Worm (Caenorhabditis elegans) whole organism, L2 larva: ENCODE results near the gene F11C1.4.

Source experiments
- egl-27 ChIP-seq: sonication (generic microtip); optimal IDR thresholded peaks from 3 replicates; lab custom pipeline; 2017; ENCODE audit warnings: missing biosample characterization, missing genetic modification reagents, missing genetic modification characterization
- elt-3 ChIP-seq: sonication (generic microtip); optimal IDR thresholded peaks from 2 replicates; lab custom pipeline; 2017; ENCODE audit warnings: missing biosample characterization, missing genetic modification characterization
- nhr-12 ChIP-seq: fragments of 150-350 bp; optimal IDR thresholded peaks from 2 replicates; lab custom pipeline; 2014; ENCODE audit warnings: missing biosample characterization, missing genetic modification characterization
- snpc-4 ChIP-seq: fragments of 150-350 bp; optimal IDR thresholded peaks from 2 replicates; lab custom pipeline; 2014; ENCODE audit warnings: missing biosample characterization, missing genetic modification characterization
- unc-39 ChIP-seq: fragments of 150-350 bp; optimal IDR thresholded peaks from 2 replicates; lab custom pipeline; 2014; ENCODE audit warnings: missing biosample characterization, missing genetic modification characterization
- unc-55 ChIP-seq: fragments of 150-350 bp; sonication (generic microtip); optimal IDR thresholded peaks from 3 replicates; lab custom pipeline; 2014; ENCODE audit warnings: missing biosample characterization, missing genetic modification reagents, missing genetic modification characterization

DNA sequence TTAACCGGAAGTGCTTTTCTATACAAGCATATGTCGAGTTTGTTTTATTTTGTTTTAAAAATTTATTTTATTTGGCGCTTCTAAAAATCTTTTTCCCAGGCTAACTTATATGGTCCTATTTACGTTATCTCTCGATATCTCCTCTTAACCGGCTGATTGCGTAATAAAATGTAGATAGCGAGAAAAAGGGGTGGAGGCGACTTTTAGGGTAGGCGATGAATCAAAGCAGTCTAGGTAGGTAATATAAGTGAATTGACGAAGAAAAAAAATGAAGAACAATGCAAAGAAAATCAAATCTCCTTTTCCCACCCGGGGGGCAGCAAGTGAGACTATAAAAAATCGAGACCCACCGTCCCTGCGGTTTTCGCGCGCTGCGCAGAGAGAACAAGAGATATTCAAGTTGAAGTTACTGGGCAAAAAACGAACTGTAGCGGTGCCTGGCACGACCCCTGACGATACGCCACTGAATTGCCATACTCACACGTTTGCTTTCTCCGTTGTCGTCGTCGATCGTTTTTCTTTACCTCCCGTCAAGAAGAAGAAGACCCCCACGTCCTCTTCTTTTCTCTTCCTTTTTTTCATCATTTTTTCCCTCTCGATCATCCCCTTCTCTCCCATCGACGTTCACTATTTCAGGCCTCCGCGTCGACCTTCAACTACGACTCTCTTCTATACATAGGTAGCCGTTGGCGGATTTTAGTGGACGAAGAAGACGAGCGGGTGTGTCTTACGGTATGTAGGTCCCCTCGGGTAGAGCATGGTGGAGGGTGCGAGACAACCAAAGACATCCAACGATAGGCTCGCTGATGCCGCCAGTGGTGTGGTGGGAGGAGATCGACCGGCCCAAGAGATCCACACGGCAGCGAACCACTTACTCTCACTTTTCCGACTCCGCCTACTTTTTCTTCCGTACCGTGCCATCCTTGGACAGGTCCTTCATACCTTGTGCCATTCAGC lies 31.3 kb downstream of the F11C1.4 start, which contains the start of gene nhr-25:
- TF ChIP-seq snpc-4 (tag; lab: Kevin White, UChicago) (no peak), unc-39 (no peak), elt-3 (no peak), nhr-12 (no peak), egl-27 (tag; lab: Kevin White, UChicago) (peak; percentile 23), unc-55 (GFP tag; lab: Kevin White, UChicago) (no peak)
